Fruit fly (Drosophila melanogaster): ENCODE results near the gene Spt6.

DNA sequence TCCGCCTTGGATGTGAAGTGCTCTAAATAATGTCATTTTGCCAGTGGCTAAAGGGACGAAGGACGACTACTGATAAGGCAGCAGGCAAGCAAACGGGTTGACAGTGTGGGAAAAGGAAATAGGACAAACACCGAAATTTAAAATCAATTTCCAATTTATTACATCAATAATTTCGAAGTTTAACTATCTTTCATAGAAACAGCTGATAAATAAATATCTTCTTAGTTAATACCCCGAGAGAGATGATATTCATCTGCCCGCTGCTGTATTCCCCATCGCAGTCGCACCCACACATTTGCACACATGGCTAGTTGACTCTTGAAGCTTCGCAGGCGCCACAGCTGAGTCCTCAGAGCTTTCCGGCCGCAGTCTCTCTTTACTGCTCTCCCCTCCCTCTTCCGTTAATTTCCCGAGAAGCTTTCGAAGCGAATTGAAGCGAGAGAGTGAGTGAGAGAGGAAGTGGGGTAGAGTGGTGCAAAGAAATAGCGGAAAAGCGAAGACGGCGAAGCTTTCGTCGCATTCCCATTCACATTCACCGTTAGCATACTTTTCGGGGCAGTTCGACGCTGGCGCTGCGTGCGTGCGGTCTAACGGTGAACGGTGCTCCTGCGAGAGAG is 49.4 kb downstream of the Spt6 start:
- TF ChIP-seq usp (GFP tag; optimal IDR thresholded peaks at IDR 0.05), result no peak
- no peak for TF ChIP-seq pan (optimal IDR thresholded peaks at IDR 0.05)
- TF ChIP-seq psq (optimal IDR thresholded peaks at IDR 0.05), result no peak
- no peak for TF ChIP-seq Dll (optimal IDR thresholded peaks at IDR 0.05)
- TF ChIP-seq EcR (GFP tag; optimal IDR thresholded peaks at IDR 0.05), result no peak
